Fruit fly (Drosophila melanogaster): Measurements from ENCODE around the gene Cftr.

Gene Cftr

DNA sequence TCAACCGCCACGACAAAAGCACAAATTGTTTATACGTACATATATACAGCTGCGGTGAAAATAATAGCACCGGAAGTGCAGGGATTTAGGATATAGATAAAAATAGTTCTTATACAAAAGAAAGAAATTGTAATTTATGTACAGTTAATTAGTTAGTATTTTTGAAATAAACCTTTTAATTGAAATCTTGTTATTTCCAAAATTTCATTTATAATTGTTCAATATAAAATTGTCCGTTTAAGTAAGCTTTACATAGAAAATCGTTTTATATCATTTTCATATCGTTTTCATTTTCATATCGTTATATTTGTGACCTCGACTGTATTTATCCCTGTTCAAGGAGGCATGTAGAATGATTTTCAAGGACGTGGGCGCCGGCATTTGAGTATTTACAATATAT lies 30.4 kb upstream of the Cftr start (continued):
- TF ChIP-seq CG7928 (GFP tag; optimal IDR thresholded peaks at IDR 0.05) (no peak), nau (GFP tag; optimal IDR thresholded peaks at IDR 0.05) (peak; percentile 33), Side (GFP tag; optimal IDR thresholded peaks at IDR 0.05) (no peak), D19B (GFP tag; optimal IDR thresholded peaks at IDR 0.05) (peak; percentile 41), CG17802 (tag; optimal IDR thresholded peaks at IDR 0.05) (no peak), Hmx (GFP tag; optimal IDR thresholded peaks at IDR 0.05) (no peak), ewg (GFP tag; optimal IDR thresholded peaks at IDR 0.05) (no peak), caup (GFP tag; optimal IDR thresholded peaks at IDR 0.05; ENCODE audit: severe bottlenecking) (peak; percentile 60), CG34224 (GFP tag; IDR thresholded peaks at IDR 0.05; ENCODE audit: partially characterized antibody) (no peak), zen (tag; optimal IDR thresholded peaks at IDR 0.05) (no peak), yki (optimal IDR thresholded peaks at IDR 0.05) (no peak), Nf-YA (GFP tag; IDR thresholded peaks at IDR 0.05) (no peak), Hr39 (optimal IDR thresholded peaks at IDR 0.05) (no peak), sna (GFP tag; IDR thresholded peaks at IDR 0.05; ENCODE audit: partially characterized antibody) (no peak), CG9932 (GFP tag; IDR thresholded peaks at IDR 0.05) (peak; percentile 44), CoRest (tag; optimal IDR thresholded peaks at IDR 0.05) (peak; percentile 76), Eip74EF (GFP tag; optimal IDR thresholded peaks at IDR 0.05) (peak in 1 of 2 experiments; percentile 42), CG6854 (GFP tag; optimal IDR thresholded peaks at IDR 0.05) (peak; percentile 66), CG15269 (tag; optimal IDR thresholded peaks at IDR 0.05) (peak; percentile 73), CG6654 (GFP tag; optimal IDR thresholded peaks at IDR 0.05) (no peak), CG17912 (GFP tag; optimal IDR thresholded peaks at IDR 0.05) (no peak), YL-1 (GFP tag; optimal IDR thresholded peaks at IDR 0.05) (no peak), Oli (tag; optimal IDR thresholded peaks at IDR 0.05) (peak; percentile 25), CG12236 (GFP tag; optimal IDR thresholded peaks at IDR 0.05) (no peak), lov (optimal IDR thresholded peaks at IDR 0.05) (no peak), lov (GFP tag; IDR thresholded peaks at IDR 0.05) (no peak), CG17186 (GFP tag; optimal IDR thresholded peaks at IDR 0.05) (no peak), run (tag; optimal IDR thresholded peaks at IDR 0.05) (peak; percentile 17), kah (GFP tag; optimal IDR thresholded peaks at IDR 0.05) (no peak), CG11085 (GFP tag; IDR thresholded peaks at IDR 0.05) (no peak), nerfin-1 (tag; optimal IDR thresholded peaks at IDR 0.05) (no peak), lilli (GFP tag; optimal IDR thresholded peaks at IDR 0.05) (peak; percentile 24), CG10147 (GFP tag; optimal IDR thresholded peaks at IDR 0.05) (peak; percentile 82), BEAF-32 (GFP tag; optimal IDR thresholded peaks at IDR 0.05) (no peak), vvl (GFP tag; IDR thresholded peaks at IDR 0.05) (peak; percentile 31; the same call in 1 of the 2 replicates), Mrtf (GFP tag; IDR thresholded peaks at IDR 0.05) (no peak), CG7271 (tag; optimal IDR thresholded peaks at IDR 0.05) (no peak), CG14014 (GFP tag; IDR thresholded peaks at IDR 0.05) (no peak; the same call in none of the 2 replicates), CG4404 (GFP tag; IDR thresholded peaks at IDR 0.05) (no peak)

DNA sequence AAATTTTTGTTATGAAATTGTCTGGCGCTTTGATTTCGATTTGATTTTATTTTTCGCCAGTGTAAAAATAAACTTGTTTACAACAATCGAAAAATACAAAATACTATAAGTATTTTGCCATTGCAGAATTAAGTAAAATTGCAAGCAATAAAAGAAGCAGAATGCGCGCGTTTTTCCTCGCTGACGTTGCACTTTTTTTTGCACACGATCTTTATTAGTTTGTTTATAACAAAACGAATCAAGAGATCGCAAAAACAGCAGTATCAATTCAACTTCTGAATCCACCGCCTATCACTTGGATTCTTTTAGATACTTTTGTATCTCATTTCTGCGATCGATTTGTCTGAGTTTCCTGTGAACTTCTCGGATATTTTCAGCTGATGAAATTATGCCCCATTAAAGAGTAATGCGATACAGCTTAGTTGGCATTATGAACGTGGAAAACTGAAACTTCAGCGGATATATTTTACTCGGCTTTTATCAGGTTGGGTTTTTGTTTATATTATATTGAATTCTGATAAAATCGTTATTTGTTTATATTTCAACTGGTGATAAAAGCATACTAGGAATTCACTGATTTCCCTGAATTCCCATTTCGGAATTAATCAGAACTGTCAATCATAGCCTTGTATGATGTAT lies 29.5 kb upstream of the Cftr start:
- TF ChIP-seq sens (GFP tag) (peak; percentile 19), knrl (GFP tag; IDR thresholded peaks at IDR 0.05; ENCODE audit: partially characterized antibody) (no peak)
